Worm (Caenorhabditis elegans) whole organism, late embryonic: ENCODE results near the gene F43C11.6.

Source experiments
- C08G9.2 ChIP-seq: sonication (generic microtip); optimal IDR thresholded peaks from 2 replicates; lab custom pipeline; 2016; ENCODE audit warnings: mild to moderate bottlenecking, missing genetic modification characterization, moderate library complexity, missing compliant biosample characterization
- C38D4.7 ChIP-seq: fragments of 200-800 bp; sonication (Bioruptor generic); optimal IDR thresholded peaks from 2 replicates; lab custom pipeline; 2018; ENCODE audit warnings: mild to moderate bottlenecking, missing genetic modification characterization, moderate library complexity, missing compliant biosample characterization
- F13H6.1 ChIP-seq: sonication (generic microtip); optimal IDR thresholded peaks from 2 replicates; lab custom pipeline; 2016; ENCODE audit warnings: missing genetic modification characterization, missing compliant biosample characterization
- K02D7.2 ChIP-seq: sonication (generic microtip); optimal IDR thresholded peaks from 2 replicates; lab custom pipeline; 2017; ENCODE audit warnings: mild to moderate bottlenecking, missing genetic modification characterization, missing compliant biosample characterization
- Y22D7AL.16 ChIP-seq: sonication (generic microtip); optimal IDR thresholded peaks from 2 replicates; lab custom pipeline; 2016; ENCODE audit warnings: missing genetic modification characterization, missing compliant biosample characterization
- ahr-1 ChIP-seq: sonication (generic microtip); optimal IDR thresholded peaks from 2 replicates; lab custom pipeline; 2016; ENCODE audit warnings: missing genetic modification characterization, missing compliant biosample characterization
- ceh-18 ChIP-seq: sonication (generic microtip); optimal IDR thresholded peaks from 2 replicates; lab custom pipeline; 2016; ENCODE audit warnings: missing genetic modification characterization, missing compliant biosample characterization
- ceh-22 ChIP-seq: sonication (generic microtip); optimal IDR thresholded peaks from 2 replicates; lab custom pipeline; 2017; ENCODE audit warnings: missing biosample characterization, missing genetic modification characterization
- ceh-31 ChIP-seq: sonication (generic microtip); optimal IDR thresholded peaks from 2 replicates; lab custom pipeline; 2016; ENCODE audit warnings: missing genetic modification characterization, missing compliant biosample characterization
- ceh-6 ChIP-seq: fragments of 200-800 bp; sonication (Bioruptor generic); optimal IDR thresholded peaks from 2 replicates; lab custom pipeline; 2018; ENCODE audit warnings: mild to moderate bottlenecking, missing genetic modification characterization, missing compliant biosample characterization
- ceh-9 ChIP-seq: sonication (generic microtip); optimal IDR thresholded peaks from 2 replicates; lab custom pipeline; 2016; ENCODE audit warnings: mild to moderate bottlenecking, missing genetic modification characterization, inconsistent platforms, missing compliant biosample characterization
- che-1 ChIP-seq: sonication (generic microtip); optimal IDR thresholded peaks from 2 replicates; lab custom pipeline; 2016; ENCODE audit warnings: mild to moderate bottlenecking, missing genetic modification characterization, missing compliant biosample characterization
- elt-2 ChIP-seq: sonication (generic microtip); optimal IDR thresholded peaks from 2 replicates; lab custom pipeline; 2016; ENCODE audit warnings: missing genetic modification reagents, missing genetic modification characterization, missing compliant biosample characterization
- elt-4 ChIP-seq: sonication (generic microtip); optimal IDR thresholded peaks from 2 replicates; lab custom pipeline; 2016; ENCODE audit warnings: missing genetic modification characterization, missing compliant biosample characterization
- ets-4 ChIP-seq: sonication (generic microtip); optimal IDR thresholded peaks from 2 replicates; lab custom pipeline; 2016; ENCODE audit warnings: missing genetic modification characterization, missing compliant biosample characterization
- fax-1 ChIP-seq: sonication (generic microtip); optimal IDR thresholded peaks from 2 replicates; lab custom pipeline; 2016; ENCODE audit warnings: missing genotype, missing genetic modification characterization, missing compliant biosample characterization
- fkh-6 ChIP-seq: sonication (generic microtip); optimal IDR thresholded peaks from 2 replicates; lab custom pipeline; 2016; ENCODE audit warnings: missing genetic modification characterization, missing compliant biosample characterization
- gmeb-2 ChIP-seq: sonication (generic microtip); optimal IDR thresholded peaks from 2 replicates; lab custom pipeline; 2016; ENCODE audit warnings: missing genetic modification characterization, inconsistent platforms, missing compliant biosample characterization
- hlh-30 ChIP-seq: sonication (generic microtip); optimal IDR thresholded peaks from 2 replicates; lab custom pipeline; 2017; ENCODE audit warnings: antibody characterized with exemption, missing genetic modification characterization, missing compliant biosample characterization; ENCODE audit not compliant: insufficient read depth
- hlh-8 ChIP-seq: sonication (generic microtip); optimal IDR thresholded peaks from 2 replicates; lab custom pipeline; 2016; ENCODE audit warnings: missing genotype, missing genetic modification characterization, missing compliant biosample characterization
- lim-6 ChIP-seq: sonication (generic microtip); optimal IDR thresholded peaks from 2 replicates; lab custom pipeline; 2016; ENCODE audit warnings: missing genetic modification characterization, missing compliant biosample characterization
- mec-3 ChIP-seq: sonication (generic microtip); optimal IDR thresholded peaks from 2 replicates; lab custom pipeline; 2016; ENCODE audit warnings: borderline replicate concordance, missing genetic modification characterization, missing compliant biosample characterization
- npax-4 ChIP-seq: sonication (generic microtip); optimal IDR thresholded peaks from 2 replicates; lab custom pipeline; 2016; ENCODE audit warnings: missing genetic modification characterization, missing compliant biosample characterization
- odd-2 ChIP-seq: sonication (generic microtip); optimal IDR thresholded peaks from 2 replicates; lab custom pipeline; 2017; ENCODE audit warnings: antibody characterized with exemption, mild to moderate bottlenecking, missing genetic modification characterization, missing compliant biosample characterization
- pag-3 ChIP-seq: sonication (generic microtip); optimal IDR thresholded peaks from 2 replicates; lab custom pipeline; 2016; ENCODE audit warnings: missing compliant biosample characterization, missing genetic modification characterization, borderline replicate concordance
- pha-2 ChIP-seq: sonication (generic microtip); optimal IDR thresholded peaks from 2 replicates; lab custom pipeline; 2017; ENCODE audit warnings: mild to moderate bottlenecking, missing genetic modification characterization, missing compliant biosample characterization
- pha-4 ChIP-seq: fragments of 150-350 bp; optimal IDR thresholded peaks from 2 replicates; lab custom pipeline; 2018; ENCODE audit warnings: missing biosample characterization, missing genetic modification reagents, missing genetic modification characterization
- pqm-1 ChIP-seq: sonication (generic microtip); optimal IDR thresholded peaks from 2 replicates; lab custom pipeline; 2016; ENCODE audit warnings: missing genetic modification characterization, missing compliant biosample characterization
- pros-1 ChIP-seq: fragments of 150-350 bp; optimal IDR thresholded peaks from 2 replicates; lab custom pipeline; 2014; ENCODE audit warnings: missing biosample characterization, missing genetic modification reagents, missing genetic modification characterization
- ref-2 ChIP-seq: sonication (generic microtip); optimal IDR thresholded peaks from 2 replicates; lab custom pipeline; 2016; ENCODE audit warnings: missing genetic modification characterization, missing compliant biosample characterization
- rnt-1 ChIP-seq: sonication (generic microtip); optimal IDR thresholded peaks from 2 replicates; lab custom pipeline; 2016; ENCODE audit warnings: missing genetic modification characterization, missing compliant biosample characterization
- sdc-2 ChIP-seq: sonication (generic microtip); optimal IDR thresholded peaks from 2 replicates; lab custom pipeline; 2016; ENCODE audit warnings: missing genotype, missing genetic modification characterization, missing compliant biosample characterization
- sox-2 ChIP-seq: fragments of 200-800 bp; sonication (Bioruptor generic); IDR thresholded peaks from 2 replicates; pipeline ENCODE4 v1.3.6; 2022; ENCODE audit warnings: missing genetic modification reagents, missing genetic modification characterization, missing compliant biosample characterization
- sox-4 ChIP-seq: sonication (generic microtip); optimal IDR thresholded peaks from 2 replicates; lab custom pipeline; 2017; ENCODE audit warnings: mild to moderate bottlenecking, missing genetic modification characterization, inconsistent platforms, missing compliant biosample characterization
- syd-9 ChIP-seq: sonication (generic microtip); optimal IDR thresholded peaks from 2 replicates; lab custom pipeline; 2016; ENCODE audit warnings: mild to moderate bottlenecking, missing genetic modification characterization, moderate library complexity, missing compliant biosample characterization
- unc-86 ChIP-seq: sonication (generic microtip); optimal IDR thresholded peaks from 2 replicates; lab custom pipeline; 2016; ENCODE audit warnings: missing genetic modification characterization, missing compliant biosample characterization
- zip-5 ChIP-seq: sonication (generic microtip); optimal IDR thresholded peaks from 2 replicates; lab custom pipeline; 2016; ENCODE audit warnings: missing genetic modification characterization, missing compliant biosample characterization

The F43C11.6 gene

DNA sequence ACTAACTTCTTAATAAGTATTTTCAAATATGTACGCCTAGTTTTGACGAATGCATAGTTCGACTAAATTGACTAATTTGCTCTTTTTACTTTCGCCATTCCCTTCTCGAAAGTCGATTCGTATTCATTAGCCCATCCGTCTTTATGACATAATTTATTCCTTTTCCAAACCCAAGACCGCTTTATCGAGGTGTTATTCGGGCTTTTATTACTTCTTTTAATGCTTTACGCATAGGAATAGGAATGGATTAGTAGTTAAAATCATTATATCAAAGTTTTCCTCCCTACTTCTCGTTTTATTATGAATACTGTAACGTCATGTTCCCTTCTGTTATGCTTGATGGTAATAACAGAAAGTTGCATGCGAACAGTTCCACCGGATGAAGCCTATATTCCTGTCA, 32.7 kb downstream of the F43C11.6 start, which contains the start of gene F16G10.2:
TSS of gene F16G10.2 (plus strand) at position 301 of the 400 bp plus-strand sequence.
- TF ChIP-seq pqm-1 (tag; lab: Kevin White, UChicago) (no peak), lim-6 (tag; lab: Kevin White, UChicago) (no peak), ref-2 (no peak), unc-86 (tag; lab: Kevin White, UChicago) (no peak)

DNA sequence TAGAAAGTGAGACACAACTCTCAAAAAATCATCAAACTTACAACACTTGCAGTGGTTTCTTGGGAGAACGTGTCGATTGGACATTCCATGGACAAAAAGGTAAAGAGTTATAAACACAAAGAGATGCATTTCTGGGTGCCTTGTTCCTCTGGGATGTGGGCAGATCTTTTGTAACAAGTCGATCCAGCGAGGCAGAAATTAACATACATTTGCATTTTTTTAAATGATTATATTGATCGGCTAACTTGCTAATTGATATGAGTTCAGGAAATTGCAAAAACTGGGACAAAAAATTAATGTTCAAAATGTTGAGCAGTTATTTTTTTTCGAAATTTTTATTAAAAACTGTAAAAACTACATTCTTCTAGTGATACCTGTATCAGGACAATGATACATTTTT, 35.5 kb downstream of the F43C11.6 start, which contains the start of gene F16G10.6:
TSS of gene F16G10.6 (minus strand) at position 101 of the 400 bp plus-strand sequence.
- TF ChIP-seq sdc-2 (tag; lab: Kevin White, UChicago) = no peak
- TF ChIP-seq sox-4 (tag; lab: Kevin White, UChicago) = no peak
- TF ChIP-seq sox-2 (GFP tag; lab: Robert Waterston, UW) = no peak
- TF ChIP-seq npax-4 (tag; lab: Kevin White, UChicago) = no peak
- TF ChIP-seq hlh-8 = no peak
- no peak for TF ChIP-seq F13H6.1 (tag; lab: Kevin White, UChicago)
- TF ChIP-seq ets-4 (tag; lab: Kevin White, UChicago) = no peak
- TF ChIP-seq gmeb-2 (tag; lab: Kevin White, UChicago) = no peak
- no peak for TF ChIP-seq ceh-31
- no peak for TF ChIP-seq pha-2 (tag; lab: Kevin White, UChicago)
- no peak for TF ChIP-seq pha-4 (tag; lab: Kevin White, UChicago)
- no peak for TF ChIP-seq Y22D7AL.16 (tag; lab: Kevin White, UChicago)
- no peak for TF ChIP-seq ceh-18 (tag; lab: Kevin White, UChicago)
- no peak for TF ChIP-seq rnt-1
- no peak for TF ChIP-seq mec-3 (tag; lab: Kevin White, UChicago)
- TF ChIP-seq zip-5 = no peak
- no peak for TF ChIP-seq K02D7.2 (tag; lab: Kevin White, UChicago)

DNA sequence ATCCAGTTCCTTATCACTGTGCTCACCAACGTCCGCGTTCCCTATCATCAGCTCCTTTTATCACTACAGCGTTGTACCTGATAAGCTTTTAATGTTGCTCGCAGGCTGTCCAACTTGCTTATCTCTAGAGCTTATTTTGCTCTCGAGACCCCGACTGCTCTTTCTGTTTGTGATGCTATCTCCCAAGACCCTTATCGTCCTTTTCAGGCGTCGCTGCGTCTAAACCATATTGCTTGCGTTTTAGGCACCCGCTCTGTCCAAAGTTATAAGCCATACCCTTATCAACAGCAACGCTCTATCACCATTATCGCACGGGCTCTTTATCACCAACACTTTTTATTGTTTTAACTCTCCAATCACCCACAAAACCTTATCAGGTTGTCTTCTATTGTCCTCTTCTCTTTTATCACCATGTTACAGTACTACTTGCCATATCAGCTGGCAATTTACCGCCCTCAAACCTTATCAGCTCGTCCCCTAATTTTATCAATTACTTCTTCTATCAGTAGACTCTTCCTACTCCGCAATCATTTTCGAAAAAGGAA, 36.3 kb downstream of the F43C11.6 start:
- TF ChIP-seq F13H6.1 (tag; lab: Kevin White, UChicago) = no peak
- peak; percentile 36 for TF ChIP-seq elt-4 (tag; lab: Kevin White, UChicago)
- no peak for TF ChIP-seq pros-1 (tag; lab: Kevin White, UChicago)
- TF ChIP-seq ceh-22 = no peak
- no peak for TF ChIP-seq sdc-2 (tag; lab: Kevin White, UChicago)
- peak; percentile 98 for TF ChIP-seq pqm-1 (tag; lab: Kevin White, UChicago)
- TF ChIP-seq ceh-18 (tag; lab: Kevin White, UChicago) = no peak
- TF ChIP-seq fkh-6 (tag; lab: Kevin White, UChicago) = no peak
- TF ChIP-seq gmeb-2 (tag; lab: Kevin White, UChicago) = no peak
- TF ChIP-seq che-1 = no peak
- TF ChIP-seq C38D4.7 (GFP tag; lab: Kevin White, UChicago) = no peak
- no peak for TF ChIP-seq hlh-8
- TF ChIP-seq ceh-9 = no peak
- no peak for TF ChIP-seq pag-3 (tag; lab: Kevin White, UChicago)
- TF ChIP-seq ceh-6 (GFP tag; lab: Kevin White, UChicago) = no peak
- TF ChIP-seq hlh-30 = no peak
- peak; percentile 70 for TF ChIP-seq zip-5
- no peak for TF ChIP-seq C08G9.2 (tag; lab: Kevin White, UChicago)
- no peak for TF ChIP-seq fax-1 (tag; lab: Kevin White, UChicago)
- TF ChIP-seq sox-4 (tag; lab: Kevin White, UChicago) = no peak
- TF ChIP-seq odd-2 (tag; lab: Kevin White, UChicago) = no peak
- peak; percentile 100 for TF ChIP-seq elt-2
- TF ChIP-seq pha-4 (tag; lab: Kevin White, UChicago) = no peak
- no peak for TF ChIP-seq ahr-1 (tag; lab: Kevin White, UChicago)
- TF ChIP-seq syd-9 (tag; lab: Kevin White, UChicago) = no peak
- no peak for TF ChIP-seq mec-3 (tag; lab: Kevin White, UChicago)
- no peak for TF ChIP-seq sox-2 (GFP tag; lab: Robert Waterston, UW)
- peak; percentile 57 for TF ChIP-seq ets-4 (tag; lab: Kevin White, UChicago)
